Fruit fly (Drosophila melanogaster) whole organism, embryonic: Measurements from ENCODE around the gene net.

Experiments
- CG10274 ChIP-seq: fragments of 200-800 bp; sonication (Bioruptor generic); optimal IDR thresholded peaks from 3 replicates; lab custom pipeline; 2017; ENCODE audit warnings: missing biosample characterization, mild to moderate bottlenecking, missing genetic modification characterization
- CG12071 ChIP-seq: fragments of 200-800 bp; sonication (Bioruptor generic); optimal IDR thresholded peaks from 3 replicates; lab custom pipeline; 2018; ENCODE audit warnings: missing biosample characterization, mild to moderate bottlenecking, missing genetic modification characterization
- CG15696 ChIP-seq: fragments of 200-800 bp; sonication (Bioruptor generic); optimal IDR thresholded peaks from 2 replicates; lab custom pipeline; 2019; ENCODE audit warnings: missing biosample characterization, mild to moderate bottlenecking, missing genetic modification characterization, moderate library complexity
- CG2116 ChIP-seq: fragments of 200-800 bp; sonication (Bioruptor generic); optimal IDR thresholded peaks from 3 replicates; lab custom pipeline; 2018; ENCODE audit warnings: missing biosample characterization, mild to moderate bottlenecking, missing genetic modification characterization
- CG2202 ChIP-seq: fragments of 200-800 bp; sonication (Bioruptor generic); optimal IDR thresholded peaks from 2 replicates; lab custom pipeline; 2018; ENCODE audit warnings: missing biosample characterization, mild to moderate bottlenecking, missing genetic modification characterization
- CG2889 ChIP-seq: fragments of 200-800 bp; sonication (Bioruptor generic); IDR thresholded peaks from 3 replicates; pipeline ENCODE4 v1.3.6; 2022; ENCODE audit warnings: missing biosample characterization, missing genetic modification characterization
- CG30020 ChIP-seq: fragments of 200-800 bp; optimal IDR thresholded peaks from 2 replicates; lab custom pipeline; 2019; ENCODE audit warnings: missing biosample characterization, mild to moderate bottlenecking, missing genetic modification characterization, moderate library complexity
- CG3163 ChIP-seq: fragments of 200-800 bp; sonication (Bioruptor generic); optimal IDR thresholded peaks from 3 replicates; lab custom pipeline; 2016; ENCODE audit warnings: missing biosample characterization, missing genetic modification characterization
- CG32772 ChIP-seq: fragments of 200-800 bp; sonication (Bioruptor generic); IDR thresholded peaks from 2 replicates; pipeline ENCODE4 v1.3.6; 2022; ENCODE audit warnings: missing biosample characterization, missing genetic modification characterization
- CG8944 ChIP-seq: fragments of 200-800 bp; sonication (Bioruptor generic); optimal IDR thresholded peaks from 3 replicates; lab custom pipeline; 2016; ENCODE audit warnings: missing biosample characterization, missing genetic modification characterization
- CG9932 ChIP-seq: fragments of 200-800 bp; sonication (Bioruptor generic); IDR thresholded peaks from 2 replicates; pipeline ENCODE4 v1.3.6; 2022; ENCODE audit warnings: missing biosample characterization, missing genetic modification characterization
- CTCF ChIP-seq: fragments of 200-800 bp; sonication (Bioruptor generic); optimal IDR thresholded peaks from 2 replicates; lab custom pipeline; 2017; ENCODE audit warnings: missing biosample characterization, mild to moderate bottlenecking, missing genetic modification characterization, moderate library complexity
- Camta ChIP-seq: fragments of 200-800 bp; sonication (Bioruptor generic); optimal IDR thresholded peaks from 2 replicates; lab custom pipeline; 2016; ENCODE audit warnings: missing biosample characterization, missing genetic modification characterization
- Dip3 ChIP-seq: fragments of 200-800 bp; sonication (Bioruptor generic); optimal IDR thresholded peaks from 3 replicates; lab custom pipeline; 2016; ENCODE audit warnings: missing biosample characterization, missing genetic modification characterization
- Gsc ChIP-seq: fragments of 200-800 bp; sonication (Bioruptor generic); IDR thresholded peaks from 2 replicates; pipeline ENCODE4 v1.3.6; 2022; ENCODE audit warnings: missing biosample characterization, missing genetic modification characterization
- H2.0 ChIP-seq: fragments of 200-800 bp; sonication (Bioruptor generic); IDR thresholded peaks from 2 replicates; pipeline ENCODE4 v1.3.6; 2022; ENCODE audit warnings: missing biosample characterization, missing genetic modification characterization
- HmgD ChIP-seq: fragments of 200-800 bp; sonication (Bioruptor generic); optimal IDR thresholded peaks from 3 replicates; lab custom pipeline; 2016; ENCODE audit warnings: missing biosample characterization, missing genetic modification characterization
- Hr51 ChIP-seq, 2 experiments: fragments of 200-800 bp; sonication (Bioruptor generic); optimal IDR thresholded peaks; 2 replicates in 1 of 2; 3 replicates in 1 of 2; lab custom pipeline; 2016 to 2018; ENCODE audit warnings: missing biosample characterization in 2 of 2, missing genetic modification characterization in 2 of 2, mild to moderate bottlenecking in 1 of 2, moderate library complexity in 1 of 2
- MESR4 ChIP-seq: fragments of 200-800 bp; sonication (Bioruptor generic); optimal IDR thresholded peaks from 2 replicates; lab custom pipeline; 2018; ENCODE audit warnings: missing biosample characterization, mild to moderate bottlenecking, missing genetic modification characterization, moderate library complexity
- NC2α ChIP-seq: fragments of 200-800 bp; sonication (Bioruptor generic); optimal IDR thresholded peaks from 2 replicates; lab custom pipeline; 2016; ENCODE audit warnings: missing biosample characterization, missing genetic modification characterization
- Nf-YB ChIP-seq: fragments of 200-800 bp; sonication (Bioruptor generic); optimal IDR thresholded peaks from 3 replicates; lab custom pipeline; 2019; ENCODE audit warnings: missing biosample characterization, mild to moderate bottlenecking, missing genetic modification characterization, moderate library complexity
- Nf-YC ChIP-seq: fragments of 200-800 bp; optimal IDR thresholded peaks from 3 replicates; lab custom pipeline; 2019; ENCODE audit warnings: missing biosample characterization, mild to moderate bottlenecking, missing genetic modification characterization, moderate library complexity
- Opbp ChIP-seq: fragments of 200-800 bp; sonication (Bioruptor generic); IDR thresholded peaks from 3 replicates; pipeline ENCODE4 v1.3.6; 2022; ENCODE audit warnings: missing biosample characterization, missing genetic modification characterization; ENCODE audit not compliant: partially characterized antibody
- Ptx1 ChIP-seq: fragments of 200-800 bp; sonication (Bioruptor generic); IDR thresholded peaks from 2 replicates; pipeline ENCODE4 v1.3.6; 2022; ENCODE audit warnings: missing biosample characterization, missing genetic modification characterization
- Ssrp ChIP-seq: fragments of 200-800 bp; sonication (Bioruptor generic); optimal IDR thresholded peaks from 2 replicates; lab custom pipeline; 2018; ENCODE audit warnings: missing biosample characterization, mild to moderate bottlenecking, missing genetic modification characterization, moderate library complexity
- Usf ChIP-seq: fragments of 200-800 bp; sonication (Bioruptor generic); optimal IDR thresholded peaks from 2 replicates; lab custom pipeline; 2017; ENCODE audit warnings: missing genotype, missing biosample characterization, missing genetic modification characterization
- abd-A ChIP-seq: fragments of 200-800 bp; sonication (Bioruptor generic); optimal IDR thresholded peaks from 3 replicates; lab custom pipeline; 2019; ENCODE audit warnings: missing biosample characterization, mild to moderate bottlenecking, missing genetic modification characterization, moderate library complexity
- aop ChIP-seq: fragments of 200-800 bp; sonication (Bioruptor generic); IDR thresholded peaks from 2 replicates; pipeline ENCODE4 v1.3.6; 2022; ENCODE audit warnings: missing biosample characterization, missing genetic modification characterization
- cas ChIP-seq: fragments of 200-800 bp; sonication (Bioruptor generic); IDR thresholded peaks from 2 replicates; pipeline ENCODE4 v1.3.6; 2022; ENCODE audit warnings: missing biosample characterization, missing genetic modification characterization
- crc ChIP-seq: fragments of 200-800 bp; sonication (Bioruptor generic); optimal IDR thresholded peaks from 2 replicates; lab custom pipeline; 2016; ENCODE audit warnings: missing biosample characterization, missing genetic modification characterization
- disco-r ChIP-seq: fragments of 200-800 bp; sonication (Bioruptor generic); optimal IDR thresholded peaks from 2 replicates; lab custom pipeline; 2016; ENCODE audit warnings: missing biosample characterization, missing genetic modification characterization
- dm ChIP-seq: fragments of 200-800 bp; sonication (Bioruptor generic); optimal IDR thresholded peaks from 3 replicates; lab custom pipeline; 2016; ENCODE audit warnings: missing biosample characterization, missing genetic modification characterization
- ems ChIP-seq: fragments of 200-800 bp; sonication (Bioruptor generic); optimal IDR thresholded peaks from 3 replicates; lab custom pipeline; 2016; ENCODE audit warnings: missing biosample characterization, missing genetic modification characterization
- eve ChIP-seq, 2 experiments: fragments of >200 bp; optimal IDR thresholded peaks; 2 replicates each; lab custom pipeline; 2017; ENCODE audit warnings: missing biosample characterization in 2 of 2, missing genetic modification characterization in 2 of 2
- gem ChIP-seq: fragments of 200-800 bp; sonication (Bioruptor generic); optimal IDR thresholded peaks from 2 replicates; lab custom pipeline; 2019; ENCODE audit warnings: missing biosample characterization, mild to moderate bottlenecking, missing genetic modification characterization, moderate library complexity
- gro ChIP-seq: fragments of 200-800 bp; sonication (Bioruptor generic); optimal IDR thresholded peaks from 2 replicates; lab custom pipeline; 2016; ENCODE audit warnings: missing biosample characterization, missing genetic modification characterization
- her ChIP-seq: fragments of 200-800 bp; sonication (Bioruptor generic); optimal IDR thresholded peaks from 2 replicates; lab custom pipeline; 2016; ENCODE audit warnings: missing biosample characterization, missing genetic modification characterization
- kni ChIP-seq: fragments of 200-800 bp; sonication (Bioruptor generic); optimal IDR thresholded peaks from 3 replicates; lab custom pipeline; 2017; ENCODE audit warnings: mild to moderate bottlenecking, missing biosample characterization, missing genetic modification reagents, missing genetic modification characterization
- odd ChIP-seq: fragments of 200-800 bp; sonication (Bioruptor generic); optimal IDR thresholded peaks from 2 replicates; lab custom pipeline; 2017; ENCODE audit warnings: missing biosample characterization, mild to moderate bottlenecking, missing genetic modification characterization
- pzg ChIP-seq: fragments of 200-800 bp; sonication (Bioruptor generic); optimal IDR thresholded peaks from 3 replicates; lab custom pipeline; 2018; ENCODE audit warnings: missing biosample characterization, mild to moderate bottlenecking, missing genetic modification characterization, moderate library complexity
- salm ChIP-seq: fragments of 200-800 bp; sonication (Bioruptor generic); optimal IDR thresholded peaks from 2 replicates; lab custom pipeline; 2018; ENCODE audit warnings: missing biosample characterization, mild to moderate bottlenecking, missing genetic modification characterization
- schlank ChIP-seq: fragments of 200-800 bp; sonication (Bioruptor generic); optimal IDR thresholded peaks from 2 replicates; lab custom pipeline; 2018; ENCODE audit warnings: missing biosample characterization, mild to moderate bottlenecking, missing genetic modification characterization
- sna ChIP-seq: fragments of 200-800 bp; sonication (Bioruptor generic); IDR thresholded peaks from 2 replicates; pipeline ENCODE4 v1.3.6; 2022; ENCODE audit warnings: missing biosample characterization, missing genetic modification characterization; ENCODE audit not compliant: partially characterized antibody
- tap ChIP-seq: fragments of 200-800 bp; optimal IDR thresholded peaks from 3 replicates; lab custom pipeline; 2019; ENCODE audit warnings: missing biosample characterization, mild to moderate bottlenecking, missing genetic modification characterization, moderate library complexity
- tio ChIP-seq: fragments of 200-800 bp; sonication (Bioruptor generic); optimal IDR thresholded peaks from 2 replicates; lab custom pipeline; 2017; ENCODE audit warnings: missing biosample characterization, missing genetic modification characterization, inconsistent platforms
- tll ChIP-seq, 2 experiments: fragments of 200-800 bp in 1 of 2; fragments of >200 bp in 1 of 2; sonication (Bioruptor generic) in 1 of 2; optimal IDR thresholded peaks; 2 replicates each; lab custom pipeline; 2017 to 2019; ENCODE audit warnings: missing biosample characterization in 2 of 2, missing genetic modification characterization in 2 of 2, mild to moderate bottlenecking in 1 of 2, moderate library complexity in 1 of 2
- ttk ChIP-seq: fragments of 200-800 bp; sonication (Bioruptor generic); IDR thresholded peaks from 2 replicates; pipeline ENCODE4 v2.1.2; 2022; ENCODE audit warnings: missing biosample characterization, missing genetic modification characterization
- unpg ChIP-seq: fragments of 200-800 bp; sonication (Bioruptor generic); optimal IDR thresholded peaks from 3 replicates; lab custom pipeline; 2018; ENCODE audit warnings: missing biosample characterization, mild to moderate bottlenecking, missing genetic modification characterization, moderate library complexity
- z ChIP-seq: fragments of 200-800 bp; sonication (Bioruptor generic); IDR thresholded peaks from 3 replicates; pipeline ENCODE4 v1.3.6; 2022; ENCODE audit warnings: missing biosample characterization, missing genetic modification characterization
- zfh1 ChIP-seq: fragments of 200-800 bp; sonication (Bioruptor generic); IDR thresholded peaks from 3 replicates; pipeline ENCODE4 v1.3.6; 2022; ENCODE audit warnings: missing biosample characterization, missing genetic modification characterization

Gene net

dm6 chr2L:107476-108436 is 20.6 kb upstream of the net start (continued):
- TF ChIP-seq unpg (GFP tag; lab: Kevin White, UChicago) = peak; percentile 22
- no peak for TF ChIP-seq NC2α
- peak; percentile 98 for TF ChIP-seq CG3163
- no peak for TF ChIP-seq Ptx1
- no peak for TF ChIP-seq ttk (GFP tag; lab: Robert Waterston, UW)
- TF ChIP-seq pzg = peak; percentile 63
- no peak for TF ChIP-seq Opbp (GFP tag; lab: Robert Waterston, UW)
- no peak for TF ChIP-seq Hr51 (GFP tag; optimal IDR thresholded peaks at IDR 0.05; lab: Kevin White, UChicago)
- TF ChIP-seq ems (GFP tag; lab: Kevin White, UChicago) = no peak
- TF ChIP-seq abd-A (tag; lab: Kevin White, UChicago) = peak; percentile 85
- TF ChIP-seq eve (GFP tag; optimal IDR thresholded peaks at IDR 0.05; lab: Kevin White, UChicago) = no peak
- no peak for TF ChIP-seq tll (GFP tag; optimal IDR thresholded peaks at IDR 0.05; lab: Kevin White, UChicago)
- TF ChIP-seq z (GFP tag; lab: Robert Waterston, UW) = peak; percentile 77
- no peak for TF ChIP-seq zfh1 (GFP tag; lab: Robert Waterston, UW)
- TF ChIP-seq Gsc (GFP tag; lab: Robert Waterston, UW) = no peak
- no peak for TF ChIP-seq disco-r (GFP tag; lab: Kevin White, UChicago)
- TF ChIP-seq her (GFP tag; lab: Kevin White, UChicago) = peak; percentile 24
- TF ChIP-seq tio (GFP tag; lab: Kevin White, UChicago) = no peak
- no peak for TF ChIP-seq HmgD
- TF ChIP-seq CG32772 (GFP tag; lab: Robert Waterston, UW) = no peak
- TF ChIP-seq Dip3 (GFP tag; lab: Kevin White, UChicago) = no peak
- peak; percentile 35 for TF ChIP-seq kni (GFP tag; lab: Kevin White, UChicago)
- no peak for TF ChIP-seq schlank (tag; lab: Kevin White, UChicago)
- no peak for TF ChIP-seq Camta (GFP tag; lab: Kevin White, UChicago)
- no peak for TF ChIP-seq gem (tag; lab: Kevin White, UChicago)
- no peak for TF ChIP-seq CG2202 (tag; lab: Kevin White, UChicago)
- no peak for TF ChIP-seq H2.0 (GFP tag; lab: Robert Waterston, UW)
- 0 out of 2 replicates have a peak, but pooled peaks have one; percentile 29 for TF ChIP-seq CG9932 (GFP tag; lab: Robert Waterston, UW)
- TF ChIP-seq CG2889 (GFP tag; lab: Robert Waterston, UW) = no peak
- no peak for TF ChIP-seq aop (GFP tag; lab: Robert Waterston, UW)
- TF ChIP-seq odd = no peak
- peak; percentile 4 for TF ChIP-seq CG15696 (tag; lab: Kevin White, UChicago)
- no peak for TF ChIP-seq Ssrp (tag; lab: Kevin White, UChicago)
- no peak for TF ChIP-seq crc (GFP tag; lab: Kevin White, UChicago)
- TF ChIP-seq CG12071 = no peak
- TF ChIP-seq cas = 0 out of 2 replicates have a peak, but pooled peaks have one; percentile 11
- no peak for TF ChIP-seq Usf
- TF ChIP-seq CTCF (GFP tag; lab: Kevin White, UChicago) = no peak
- TF ChIP-seq MESR4 = peak; percentile 61
- peak; percentile 54 for TF ChIP-seq sna (GFP tag; lab: Robert Waterston, UW)
- peak; percentile 8 for TF ChIP-seq salm (tag; lab: Kevin White, UChicago)
- no peak for TF ChIP-seq tap (tag; lab: Kevin White, UChicago)
- peak; percentile 80 for TF ChIP-seq dm (GFP tag; lab: Kevin White, UChicago)
- no peak for TF ChIP-seq Nf-YB (GFP tag; lab: Kevin White, UChicago)
- TF ChIP-seq Nf-YC = peak; percentile 40
- no peak for TF ChIP-seq CG8944 (GFP tag; lab: Kevin White, UChicago)
- peak; percentile 16 for TF ChIP-seq CG30020 (tag; lab: Kevin White, UChicago)
- TF ChIP-seq gro = no peak
- no peak for TF ChIP-seq CG2116 (GFP tag; lab: Kevin White, UChicago)
- no peak for TF ChIP-seq CG10274 (GFP tag; lab: Kevin White, UChicago)
